Worm (Caenorhabditis elegans) whole organism, L4 larva: ENCODE results near the gene lgc-54.

Experiments used
- F49E8.2 ChIP-seq: sonication (generic microtip); optimal IDR thresholded peaks from 2 replicates; lab custom pipeline; 2016; ENCODE audit warnings: missing compliant biosample characterization, mild to moderate bottlenecking, missing genetic modification characterization, borderline replicate concordance
- aha-1 ChIP-seq: fragments of 150-350 bp; peaks from one replicate; lab custom pipeline; 2014; ENCODE audit warnings: missing biosample characterization, missing genetic modification characterization
- lin-13 ChIP-seq: fragments of 150-350 bp; optimal IDR thresholded peaks from 2 replicates; lab custom pipeline; 2014; ENCODE audit warnings: missing biosample characterization, missing genetic modification reagents, missing genetic modification characterization
- lin-15B ChIP-seq: fragments of 150-350 bp; sonication (generic microtip); optimal IDR thresholded peaks from 3 replicates; lab custom pipeline; 2014; ENCODE audit warnings: missing biosample characterization, missing genetic modification characterization
- nhr-237 ChIP-seq: sonication (generic microtip); optimal IDR thresholded peaks from 2 replicates; lab custom pipeline; 2017; ENCODE audit warnings: missing biosample characterization, missing genetic modification characterization
- nhr-76 ChIP-seq: fragments of 150-350 bp; optimal IDR thresholded peaks from 2 replicates; lab custom pipeline; 2014; ENCODE audit warnings: missing biosample characterization, missing genetic modification characterization
- unc-39 ChIP-seq: sonication (generic microtip); optimal IDR thresholded peaks from 2 replicates; lab custom pipeline; 2017; ENCODE audit warnings: missing biosample characterization, missing genetic modification characterization
- unc-62 ChIP-seq, 3 experiments: fragments of 150-350 bp in 1 of 3; sonication (generic microtip); optimal IDR thresholded peaks in 2 of 3; peaks in 1 of 3; 1 replicate in 1 of 3; 2 replicates in 2 of 3; lab custom pipeline; 2014 to 2017; ENCODE audit warnings: missing biosample characterization in 3 of 3, missing genetic modification characterization in 3 of 3, missing genetic modification reagents in 3 of 3, missing genotype in 1 of 3

DNA sequence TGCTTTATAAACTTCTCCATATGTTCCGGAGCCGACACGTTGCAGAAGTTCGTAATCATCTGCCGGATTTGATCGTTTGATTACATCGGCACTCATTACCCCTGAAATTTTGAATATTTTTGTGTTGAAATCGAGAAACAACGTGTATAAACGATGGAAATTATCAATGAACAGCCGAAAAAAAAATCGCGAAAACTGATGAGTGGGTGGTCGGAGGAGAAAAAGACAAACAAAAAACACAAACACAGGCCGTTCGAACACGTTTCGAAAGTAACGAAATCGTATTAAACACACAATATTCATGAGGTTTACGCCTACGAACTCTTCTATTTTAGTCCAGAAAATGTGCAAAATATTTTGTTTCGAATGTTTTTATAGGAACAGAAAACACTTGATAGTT, 53.8 kb downstream of the lgc-54 start, which contains the start of gene gck-2:
- TF ChIP-seq unc-39 (tag; lab: Kevin White, UChicago): no peak
- TF ChIP-seq nhr-237: no peak
- TF ChIP-seq lin-15B (tag; lab: Kevin White, UChicago): no peak
- no peak for TF ChIP-seq nhr-76 (tag; lab: Kevin White, UChicago)
- no peak for TF ChIP-seq lin-13 (GFP tag; lab: Kevin White, UChicago)
- TF ChIP-seq aha-1 (tag; lab: Kevin White, UChicago): no peak
- TF ChIP-seq F49E8.2: no peak
- TF ChIP-seq unc-62 (GFP tag; optimal IDR thresholded peaks at IDR 0.05 in 1 of 2; lab: Kevin White, UChicago): no peak
- no peak for TF ChIP-seq unc-62 (tag; optimal IDR thresholded peaks at IDR 0.05; lab: Kevin White, UChicago)
